Worm (Caenorhabditis elegans): ENCODE data around the gene Y38H6C.16.

DNA sequence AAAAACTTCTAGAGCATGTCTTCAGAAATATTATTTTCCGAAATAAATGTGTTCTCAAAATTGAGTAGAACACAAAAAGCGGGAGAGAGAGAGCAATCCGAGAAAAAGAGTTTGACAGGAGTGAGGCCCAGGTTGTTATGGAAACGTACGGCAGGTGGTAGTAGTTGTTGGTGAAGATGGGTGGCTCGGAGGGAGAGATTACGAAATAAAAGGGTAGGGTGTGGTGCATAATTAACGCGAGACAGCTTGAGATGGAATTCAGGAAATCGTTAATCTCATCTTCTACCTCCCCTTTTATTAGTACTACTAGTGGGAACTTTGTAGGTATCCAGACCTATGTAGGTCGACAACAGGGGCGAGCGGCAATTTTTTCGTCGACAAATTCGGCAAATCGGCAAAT, 5.1 kb downstream of the Y38H6C.16 start, which contains the start of gene famh-161:
- TF ChIP-seq cog-1 (tag; optimal IDR thresholded peaks at IDR 0.05) (no peak), tab-1 (GFP tag; IDR thresholded peaks at IDR 0.05) (no peak), klf-2 (GFP tag; conservative IDR thresholded peaks at IDR 0.05) (no peak), ref-1 (GFP tag; conservative IDR thresholded peaks at IDR 0.05) (no peak), flt-1 (GFP tag; IDR thresholded peaks at IDR 0.05) (no peak), ztf-23 (GFP tag; IDR thresholded peaks at IDR 0.05) (no peak), T22C8.4 (GFP tag; IDR thresholded peaks at IDR 0.05) (no peak), med-1 (GFP tag; optimal IDR thresholded peaks at IDR 0.05; ENCODE audit: insufficient read depth) (no peak), ztf-29 (GFP tag; IDR thresholded peaks at IDR 0.05) (no peak)
